Worm (Caenorhabditis elegans) whole organism, midembryonic: ENCODE data around the gene tsp-10.

ENCODE experiments used
- T22C8.4 ChIP-seq: fragments of 200-800 bp; sonication (Bioruptor generic); IDR thresholded peaks from 2 replicates; pipeline ENCODE4 v1.3.6; 2022; ENCODE audit warnings: missing genetic modification characterization, missing compliant biosample characterization
- flt-1 ChIP-seq: fragments of 200-800 bp; sonication (Bioruptor generic); IDR thresholded peaks from 2 replicates; pipeline ENCODE4 v1.3.6; 2022; ENCODE audit warnings: missing genetic modification characterization, missing compliant biosample characterization
- klf-2 ChIP-seq: fragments of 200-800 bp; sonication (Bioruptor generic); conservative IDR thresholded peaks from 2 replicates; pipeline ENCODE4 v1.3.6; 2022; ENCODE audit warnings: missing genetic modification reagents, missing genetic modification characterization, missing compliant biosample characterization
- med-1 ChIP-seq: sonication (generic microtip); optimal IDR thresholded peaks from 2 replicates; lab custom pipeline; 2017; ENCODE audit warnings: missing genetic modification characterization, mild to moderate bottlenecking, missing compliant biosample characterization, antibody characterized with exemption, missing genetic modification reagents; ENCODE audit not compliant: insufficient read depth
- ref-1 ChIP-seq: fragments of 200-800 bp; sonication (Bioruptor generic); conservative IDR thresholded peaks from 2 replicates; pipeline ENCODE4 v1.3.6; 2022; ENCODE audit warnings: missing genetic modification reagents, missing genetic modification characterization, missing compliant biosample characterization
- tab-1 ChIP-seq: fragments of 200-800 bp; sonication (Bioruptor generic); IDR thresholded peaks from 2 replicates; pipeline ENCODE4 v1.3.6; 2022; ENCODE audit warnings: missing genetic modification characterization, missing compliant biosample characterization
- ztf-23 ChIP-seq: fragments of 200-800 bp; sonication (Bioruptor generic); IDR thresholded peaks from 2 replicates; pipeline ENCODE4 v1.3.6; 2022; ENCODE audit warnings: missing genetic modification reagents, missing genetic modification characterization, missing compliant biosample characterization
- ztf-29 ChIP-seq: fragments of 200-800 bp; sonication (Bioruptor generic); IDR thresholded peaks from 2 replicates; pipeline ENCODE4 v1.3.6; 2022; ENCODE audit warnings: missing genetic modification reagents, missing genetic modification characterization, missing compliant biosample characterization

- TF ChIP-seq T22C8.4 (GFP tag; lab: Robert Waterston, UW) = no peak
- no peak for TF ChIP-seq tab-1 (GFP tag; lab: Robert Waterston, UW)
- TF ChIP-seq flt-1 (GFP tag; lab: Robert Waterston, UW) = no peak
- TF ChIP-seq ztf-29 (GFP tag; lab: Robert Waterston, UW) = no peak
- no peak for TF ChIP-seq ref-1 (GFP tag; lab: Robert Waterston, UW)
- TF ChIP-seq med-1 = no peak
- TF ChIP-seq klf-2 = no peak
- TF ChIP-seq ztf-23 (GFP tag; lab: Robert Waterston, UW) = no peak
These were observed 17.7 kb downstream of the tsp-10 start, which contains the start of gene mrps-18.C for ce11 chrII:6736066-6736465.
